Fruit fly (Drosophila melanogaster): ENCODE measurements around the gene CG12985.

The CG12985 gene

DNA sequence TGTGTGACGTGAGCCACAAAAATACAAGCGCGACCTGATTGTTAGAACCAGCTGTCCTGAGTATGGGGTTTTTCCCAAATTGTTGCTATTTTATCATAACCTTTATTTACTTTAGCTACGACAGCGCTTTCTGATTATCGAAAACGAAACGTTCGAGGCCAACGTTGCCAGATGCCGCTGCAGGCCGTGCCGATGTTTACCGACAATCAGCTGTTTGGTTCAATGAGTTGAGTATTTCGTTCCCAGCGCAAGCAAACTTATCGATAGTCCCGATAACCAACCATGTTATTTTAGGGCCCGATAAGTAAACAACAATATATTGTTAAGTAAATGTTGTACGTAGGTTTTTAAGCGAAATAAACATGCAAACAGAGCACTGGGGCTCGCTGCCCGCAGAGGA lies 33.3 kb upstream of the CG12985 start, which contains the start of the genes CG15814 and Spt7 (continued):
- TF ChIP-seq CG4404 (GFP tag; IDR thresholded peaks at IDR 0.05) (no peak), CG12219 (GFP tag; optimal IDR thresholded peaks at IDR 0.05) (no peak), CG3163 (GFP tag; optimal IDR thresholded peaks at IDR 0.05) (peak; percentile 37), danr (GFP tag; IDR thresholded peaks at IDR 0.05) (no peak), CG17568 (GFP tag; optimal IDR thresholded peaks at IDR 0.05) (no peak), Abd-B (GFP tag; optimal IDR thresholded peaks at IDR 0.05) (peak; percentile 24), CG4820 (GFP tag; optimal IDR thresholded peaks at IDR 0.05) (no peak), CG2129 (GFP tag; IDR thresholded peaks at IDR 0.05; ENCODE audit: partially characterized antibody) (peak; percentile 54), tll (GFP tag; optimal IDR thresholded peaks at IDR 0.05) (no peak), Dek (tag; optimal IDR thresholded peaks at IDR 0.05) (no peak), Sin3A (optimal IDR thresholded peaks at IDR 0.05) (peak; percentile 82), Vsx1 (GFP tag; optimal IDR thresholded peaks at IDR 0.05) (no peak), ranshi (GFP tag; IDR thresholded peaks at IDR 0.05) (peak; percentile 44; the same call in 1 of the 2 replicates), ftz-f1 (GFP tag; optimal IDR thresholded peaks at IDR 0.05) (peak; percentile 35), CG17186 (GFP tag; optimal IDR thresholded peaks at IDR 0.05) (peak; percentile 83), ken (GFP tag; IDR thresholded peaks at IDR 0.05) (no peak), CG2678 (tag; optimal IDR thresholded peaks at IDR 0.05) (no peak), chm (GFP tag; IDR thresholded peaks at IDR 0.05) (no peak), CG11695 (GFP tag; IDR thresholded peaks at IDR 0.05) (no peak), cato (GFP tag; optimal IDR thresholded peaks at IDR 0.05; ENCODE audit: borderline replicate concordance) (no peak), CG15011 (GFP tag; optimal IDR thresholded peaks at IDR 0.05) (no peak), fd64A (GFP tag; optimal IDR thresholded peaks at IDR 0.05) (no peak), CG4328 (GFP tag; optimal IDR thresholded peaks at IDR 0.05) (peak; percentile 13), twi (tag; optimal IDR thresholded peaks at IDR 0.05) (peak; percentile 27), ATbp (GFP tag; optimal IDR thresholded peaks at IDR 0.05) (peak; percentile 19), CG11247 (GFP tag; IDR thresholded peaks at IDR 0.05) (0 out of 2 replicates have a peak, but pooled peaks have one; percentile 10), CHES-1-like (GFP tag; optimal IDR thresholded peaks at IDR 0.05) (peak; percentile 75), Mes4 (GFP tag; optimal IDR thresholded peaks at IDR 0.05) (no peak), CG8944 (GFP tag; optimal IDR thresholded peaks at IDR 0.05) (no peak), zen2 (GFP tag; IDR thresholded peaks at IDR 0.05; ENCODE audit: partially characterized antibody) (peak; percentile 80; the same call in 2 of the 3 replicates), cas (GFP tag; IDR thresholded peaks at IDR 0.05) (no peak), CG2116 (GFP tag; optimal IDR thresholded peaks at IDR 0.05) (peak; percentile 83), Asciz (GFP tag; optimal IDR thresholded peaks at IDR 0.05) (no peak), Jarid2 (GFP tag; optimal IDR thresholded peaks at IDR 0.05) (no peak), CG13287 (GFP tag; IDR thresholded peaks at IDR 0.05; ENCODE audit: partially characterized antibody) (peak; percentile 88), Hr78 (GFP tag; optimal IDR thresholded peaks at IDR 0.05) (no peak), Bgb (GFP tag; IDR thresholded peaks at IDR 0.05; ENCODE audit: partially characterized antibody) (peak; percentile 88), crol (GFP tag; IDR thresholded peaks at IDR 0.05) (no peak), Atf-2 (GFP tag; optimal IDR thresholded peaks at IDR 0.05) (no peak), cad (GFP tag; optimal IDR thresholded peaks at IDR 0.05) (no peak), CG6654 (GFP tag; optimal IDR thresholded peaks at IDR 0.05) (no peak), pnt (GFP tag; optimal IDR thresholded peaks at IDR 0.05) (peak; percentile 46), corto (GFP tag; optimal IDR thresholded peaks at IDR 0.05) (no peak), D19A (tag; optimal IDR thresholded peaks at IDR 0.05) (no peak), jigr1 (GFP tag; IDR thresholded peaks at IDR 0.05) (no peak), CG8478 (optimal IDR thresholded peaks at IDR 0.05) (no peak), CG18599 (GFP tag; optimal IDR thresholded peaks at IDR 0.05) (peak; percentile 50), CG8924 (tag; optimal IDR thresholded peaks at IDR 0.05) (peak; percentile 49), chinmo (GFP tag; IDR thresholded peaks at IDR 0.05; ENCODE audit: partially characterized antibody) (peak; percentile 94), Awh (GFP tag; IDR thresholded peaks at IDR 0.05) (no peak), CG32767 (GFP tag; IDR thresholded peaks at IDR 0.05) (no peak)

Data from whole organism, embryonic.